Worm (Caenorhabditis elegans) whole organism, L3 larva: ENCODE results near the gene tbc-3.

Experiments used
- R02D3.7 ChIP-seq: fragments of 150-350 bp; optimal IDR thresholded peaks from 2 replicates; lab custom pipeline; 2014; ENCODE audit warnings: missing biosample characterization, missing genetic modification characterization
- ZK546.5 ChIP-seq: sonication (generic microtip); optimal IDR thresholded peaks from 2 replicates; lab custom pipeline; 2017; ENCODE audit warnings: missing biosample characterization, missing genetic modification characterization
- aly-2 ChIP-seq: fragments of 150-350 bp; optimal IDR thresholded peaks from 2 replicates; lab custom pipeline; 2014; ENCODE audit warnings: missing biosample characterization, missing genetic modification characterization
- ceh-16 ChIP-seq: sonication (generic microtip); optimal IDR thresholded peaks from 2 replicates; lab custom pipeline; 2017; ENCODE audit warnings: missing biosample characterization, missing genetic modification characterization
- ceh-28 ChIP-seq: fragments of 150-350 bp; optimal IDR thresholded peaks from 2 replicates; lab custom pipeline; 2014; ENCODE audit warnings: missing biosample characterization, missing genetic modification reagents, missing genetic modification characterization
- ceh-9 ChIP-seq: sonication (generic microtip); optimal IDR thresholded peaks from 2 replicates; lab custom pipeline; 2018; ENCODE audit warnings: missing biosample characterization, missing genetic modification characterization
- egl-27 ChIP-seq: sonication (generic microtip); optimal IDR thresholded peaks from 4 replicates; lab custom pipeline; 2017; ENCODE audit warnings: missing biosample characterization, missing genetic modification reagents, missing genetic modification characterization
- egl-5 ChIP-seq: fragments of 150-350 bp; optimal IDR thresholded peaks from 2 replicates; lab custom pipeline; 2017; ENCODE audit warnings: missing biosample characterization, missing genetic modification reagents, missing genetic modification characterization, inconsistent platforms
- elt-1 ChIP-seq: fragments of 150-350 bp; optimal IDR thresholded peaks from 2 replicates; lab custom pipeline; 2014; ENCODE audit warnings: missing biosample characterization, missing genetic modification characterization
- elt-2 ChIP-seq: sonication (generic microtip); optimal IDR thresholded peaks from 2 replicates; lab custom pipeline; 2016; ENCODE audit warnings: missing genetic modification reagents, mild to moderate bottlenecking, missing genetic modification characterization, missing compliant biosample characterization
- elt-3 ChIP-seq, 3 experiments: fragments of 150-350 bp in 1 of 3; sonication (generic microtip) in 2 of 3; optimal IDR thresholded peaks; 2 replicates in 2 of 3; 4 replicates in 1 of 3; lab custom pipeline; 2014 to 2017; ENCODE audit warnings: missing biosample characterization in 3 of 3, missing genetic modification characterization in 3 of 3
- eor-1 ChIP-seq, 2 experiments: fragments of 150-350 bp; optimal IDR thresholded peaks; 2 replicates each; lab custom pipeline; 2014 to 2018; ENCODE audit warnings: missing biosample characterization in 2 of 2, missing genetic modification characterization in 2 of 2
- fkh-10 ChIP-seq: sonication (generic microtip); optimal IDR thresholded peaks from 2 replicates; lab custom pipeline; 2017; ENCODE audit warnings: missing biosample characterization, missing genetic modification reagents, missing genetic modification characterization
- fkh-2 ChIP-seq: fragments of 150-350 bp; optimal IDR thresholded peaks from 2 replicates; lab custom pipeline; 2014; ENCODE audit warnings: missing biosample characterization, missing genetic modification reagents, missing genetic modification characterization
- hmg-11 ChIP-seq: sonication (generic microtip); optimal IDR thresholded peaks from 2 replicates; lab custom pipeline; 2016; ENCODE audit warnings: missing genetic modification characterization, missing compliant biosample characterization
- jun-1 ChIP-seq: fragments of 150-350 bp; optimal IDR thresholded peaks from 2 replicates; lab custom pipeline; 2014; ENCODE audit warnings: missing biosample characterization, missing genetic modification reagents, missing genetic modification characterization
- lin-15B ChIP-seq: fragments of 150-350 bp; optimal IDR thresholded peaks from 2 replicates; lab custom pipeline; 2014; ENCODE audit warnings: missing biosample characterization, missing genetic modification characterization
- lin-39 ChIP-seq: fragments of 150-350 bp; optimal IDR thresholded peaks from 2 replicates; lab custom pipeline; 2018; ENCODE audit warnings: missing biosample characterization, missing genetic modification reagents, missing genetic modification characterization
- lsy-12 ChIP-seq: sonication (generic microtip); optimal IDR thresholded peaks from 2 replicates; lab custom pipeline; 2016; ENCODE audit warnings: mild to moderate bottlenecking, missing genetic modification characterization, missing compliant biosample characterization
- mdl-1 ChIP-seq: fragments of 150-350 bp; optimal IDR thresholded peaks from 2 replicates; lab custom pipeline; 2014; ENCODE audit warnings: missing biosample characterization, missing genetic modification characterization
- mml-1 ChIP-seq: fragments of 150-350 bp; sonication (generic microtip); optimal IDR thresholded peaks from 3 replicates; lab custom pipeline; 2014; ENCODE audit warnings: missing biosample characterization, missing genetic modification characterization
- nfya-1 ChIP-seq: sonication (generic microtip); optimal IDR thresholded peaks from 2 replicates; lab custom pipeline; 2017; ENCODE audit warnings: missing genetic modification characterization, mild to moderate bottlenecking, missing compliant biosample characterization, antibody characterized with exemption, moderate library complexity; ENCODE audit not compliant: insufficient read depth
- nhr-11 ChIP-seq: fragments of 150-350 bp; optimal IDR thresholded peaks from 2 replicates; lab custom pipeline; 2014; ENCODE audit warnings: missing biosample characterization, missing genetic modification characterization
- nhr-12 ChIP-seq: fragments of 150-350 bp; optimal IDR thresholded peaks from 2 replicates; lab custom pipeline; 2014; ENCODE audit warnings: missing biosample characterization, missing genetic modification characterization
- nhr-23 ChIP-seq: fragments of 150-350 bp; optimal IDR thresholded peaks from 2 replicates; lab custom pipeline; 2014; ENCODE audit warnings: missing biosample characterization, missing genetic modification reagents, missing genetic modification characterization
- nhr-237 ChIP-seq: fragments of 150-350 bp; optimal IDR thresholded peaks from 2 replicates; lab custom pipeline; 2014; ENCODE audit warnings: missing biosample characterization, missing genetic modification characterization
- nhr-25 ChIP-seq: sonication (generic microtip); optimal IDR thresholded peaks from 2 replicates; lab custom pipeline; 2017; ENCODE audit warnings: missing biosample characterization, missing genetic modification characterization
- nhr-28 ChIP-seq: fragments of 150-350 bp; optimal IDR thresholded peaks from 2 replicates; lab custom pipeline; 2014; ENCODE audit warnings: missing biosample characterization, missing genetic modification characterization
- nhr-43 ChIP-seq: sonication (generic microtip); optimal IDR thresholded peaks from 2 replicates; lab custom pipeline; 2016; ENCODE audit warnings: mild to moderate bottlenecking, missing genetic modification characterization, missing compliant biosample characterization; ENCODE audit not compliant: poor library complexity, severe bottlenecking
- nhr-67 ChIP-seq: fragments of 150-350 bp; optimal IDR thresholded peaks from 2 replicates; lab custom pipeline; 2014; ENCODE audit warnings: missing biosample characterization, missing genetic modification characterization
- nhr-76 ChIP-seq: fragments of 150-350 bp; sonication (generic microtip); optimal IDR thresholded peaks from 5 replicates; lab custom pipeline; 2014; ENCODE audit warnings: missing biosample characterization, missing genetic modification characterization
- pqm-1 ChIP-seq: fragments of 150-350 bp; optimal IDR thresholded peaks from 2 replicates; lab custom pipeline; 2017; ENCODE audit warnings: missing biosample characterization, missing genetic modification characterization, inconsistent platforms
- sea-2 ChIP-seq: fragments of 150-350 bp; sonication (generic microtip); optimal IDR thresholded peaks from 4 replicates; lab custom pipeline; 2014; ENCODE audit warnings: missing biosample characterization, missing genetic modification reagents, missing genetic modification characterization
- skn-1 ChIP-seq: fragments of 150-350 bp; optimal IDR thresholded peaks from 2 replicates; lab custom pipeline; 2014; ENCODE audit warnings: missing biosample characterization, missing genetic modification characterization
- snpc-4 ChIP-seq: fragments of 150-350 bp; optimal IDR thresholded peaks from 2 replicates; lab custom pipeline; 2014; ENCODE audit warnings: missing biosample characterization, missing genetic modification characterization
- tbx-2 ChIP-seq: sonication (generic microtip); optimal IDR thresholded peaks from 2 replicates; lab custom pipeline; 2016; ENCODE audit warnings: mild to moderate bottlenecking, missing genetic modification characterization, missing compliant biosample characterization
- unc-62 ChIP-seq: fragments of 150-350 bp; sonication (generic microtip); optimal IDR thresholded peaks from 4 replicates; lab custom pipeline; 2014; ENCODE audit warnings: missing biosample characterization, missing genetic modification reagents, missing genetic modification characterization
- ztf-11 ChIP-seq: fragments of 150-350 bp; optimal IDR thresholded peaks from 2 replicates; lab custom pipeline; 2014; ENCODE audit warnings: missing biosample characterization, missing genetic modification characterization
- ztf-4 ChIP-seq: fragments of 150-350 bp; optimal IDR thresholded peaks from 2 replicates; lab custom pipeline; 2014; ENCODE audit warnings: missing biosample characterization, missing genetic modification characterization

Gene tbc-3

ce11 chrIV:9858970-9859369, 39.8 kb upstream of the tbc-3 start:
- no peak for TF ChIP-seq tbx-2 (tag; lab: Kevin White, UChicago)
- TF ChIP-seq nhr-28 (tag; lab: Kevin White, UChicago) = no peak
- no peak for TF ChIP-seq nhr-11 (tag; lab: Kevin White, UChicago)
- TF ChIP-seq nfya-1 (tag; lab: Kevin White, UChicago) = no peak
- TF ChIP-seq skn-1 = no peak
- no peak for TF ChIP-seq unc-62
- no peak for TF ChIP-seq fkh-10 (GFP tag; lab: Kevin White, UChicago)
- no peak for TF ChIP-seq mml-1 (tag; lab: Kevin White, UChicago)
- TF ChIP-seq egl-5 (tag; lab: Kevin White, UChicago) = no peak
- no peak for TF ChIP-seq mdl-1 (tag; lab: Kevin White, UChicago)
- no peak for TF ChIP-seq nhr-23 (tag; lab: Kevin White, UChicago)
- TF ChIP-seq ceh-28 = no peak
- no peak for TF ChIP-seq fkh-2 (tag; lab: Kevin White, UChicago)
- TF ChIP-seq elt-2 = no peak
- TF ChIP-seq pqm-1 (tag; lab: Kevin White, UChicago) = no peak
- no peak for TF ChIP-seq egl-27
- TF ChIP-seq lsy-12 (tag; lab: Kevin White, UChicago) = no peak
- TF ChIP-seq sea-2 (GFP tag; lab: Kevin White, UChicago) = no peak
- no peak for TF ChIP-seq nhr-43 (tag; lab: Kevin White, UChicago)
- TF ChIP-seq eor-1 (tag; optimal IDR thresholded peaks at IDR 0.05; lab: Kevin White, UChicago) = no peak

ce11 chrIV:9861921-9862320, 36.9 kb upstream of the tbc-3 start, which contains the start of gene K07F5.14:
Gene K07F5.14, plus strand, starts transcription at chrIV:9862221.
- TF ChIP-seq ceh-16 (tag; lab: Kevin White, UChicago) (no peak), hmg-11 (tag; lab: Kevin White, UChicago) (no peak), aly-2 (tag; lab: Kevin White, UChicago) (no peak), nhr-28 (tag; lab: Kevin White, UChicago) (no peak), nhr-25 (tag; lab: Kevin White, UChicago) (no peak)

ce11 chrIV:9863817-9864216, 35.0 kb upstream of the tbc-3 start, which contains the start of gene K07F5.16:
Gene K07F5.16, plus strand, starts transcription at chrIV:9864117.
- no peak for TF ChIP-seq nhr-12 (tag; lab: Kevin White, UChicago)
- TF ChIP-seq elt-1 (tag; lab: Kevin White, UChicago) = no peak
- no peak for TF ChIP-seq nhr-67 (tag; lab: Kevin White, UChicago)
- TF ChIP-seq tbx-2 (tag; lab: Kevin White, UChicago) = no peak
- TF ChIP-seq nhr-25 (tag; lab: Kevin White, UChicago) = no peak
- TF ChIP-seq aly-2 (tag; lab: Kevin White, UChicago) = no peak
- TF ChIP-seq jun-1 (tag; lab: Kevin White, UChicago) = no peak
- TF ChIP-seq mml-1 (tag; lab: Kevin White, UChicago) = no peak
- no peak for TF ChIP-seq elt-3 (tag; optimal IDR thresholded peaks at IDR 0.05; lab: Kevin White, UChicago)
- TF ChIP-seq ceh-16 (tag; lab: Kevin White, UChicago) = no peak
- no peak for TF ChIP-seq lsy-12 (tag; lab: Kevin White, UChicago)
- no peak for TF ChIP-seq lin-15B
- TF ChIP-seq ceh-9 (tag; lab: Kevin White, UChicago) = no peak

ce11 chrIV:9864778-9865177, 34.0 kb upstream of the tbc-3 start, which contains the start of the genes K07F5.15 and K07F5.22:
Gene K07F5.15, plus strand, starts transcription at chrIV:9865078.
Gene K07F5.22, plus strand, starts transcription at chrIV:9865078.
- TF ChIP-seq egl-27 (no peak), lin-39 (tag; lab: Kevin White, UChicago) (no peak), R02D3.7 (tag; lab: Kevin White, UChicago) (no peak), ztf-11 (no peak), ZK546.5 (tag; lab: Kevin White, UChicago) (no peak), elt-2 (no peak), snpc-4 (tag; lab: Kevin White, UChicago) (no peak), nhr-76 (tag; lab: Kevin White, UChicago) (no peak), aly-2 (tag; lab: Kevin White, UChicago) (no peak), ztf-4 (tag; lab: Kevin White, UChicago) (no peak), nhr-23 (tag; lab: Kevin White, UChicago) (no peak), tbx-2 (tag; lab: Kevin White, UChicago) (no peak), jun-1 (tag; lab: Kevin White, UChicago) (no peak), eor-1 (tag; optimal IDR thresholded peaks at IDR 0.05; lab: Kevin White, UChicago) (no peak), nhr-237 (tag; lab: Kevin White, UChicago) (no peak), unc-62 (no peak), nhr-43 (tag; lab: Kevin White, UChicago) (no peak), lsy-12 (tag; lab: Kevin White, UChicago) (no peak), hmg-11 (tag; lab: Kevin White, UChicago) (no peak), mml-1 (tag; lab: Kevin White, UChicago) (no peak)
- TF ChIP-seq, all 47 proteins: peak for 0
